Worm (Caenorhabditis elegans) whole organism, mixed stage, embryonic: ENCODE results near the gene T28F12.1.

Source experiments
- ces-1 ChIP-seq: fragments of 150-350 bp; optimal IDR thresholded peaks from 2 replicates; lab custom pipeline; 2014; ENCODE audit warnings: missing biosample characterization, missing genetic modification reagents, missing genetic modification characterization
- elt-3 ChIP-seq: fragments of 150-350 bp; optimal IDR thresholded peaks from 2 replicates; lab custom pipeline; 2014; ENCODE audit warnings: missing biosample characterization, missing genetic modification characterization
- lsy-2 ChIP-seq: fragments of 150-350 bp; optimal IDR thresholded peaks from 2 replicates; lab custom pipeline; 2014; ENCODE audit warnings: missing biosample characterization, missing genetic modification characterization
- nhr-12 ChIP-seq: fragments of 150-350 bp; optimal IDR thresholded peaks from 2 replicates; lab custom pipeline; 2014; ENCODE audit warnings: missing biosample characterization, missing genetic modification characterization
- nhr-237 ChIP-seq: fragments of 150-350 bp; optimal IDR thresholded peaks from 2 replicates; lab custom pipeline; 2014; ENCODE audit warnings: missing biosample characterization, missing genetic modification characterization
- nhr-76 ChIP-seq: sonication (generic microtip); optimal IDR thresholded peaks from 2 replicates; lab custom pipeline; 2017; ENCODE audit warnings: missing biosample characterization, missing genetic modification characterization
- pha-4 ChIP-seq: fragments of 150-350 bp; optimal IDR thresholded peaks from 2 replicates; lab custom pipeline; 2018; ENCODE audit warnings: missing biosample characterization, missing genetic modification reagents, missing genetic modification characterization
- snpc-4 ChIP-seq: fragments of 150-350 bp; optimal IDR thresholded peaks from 2 replicates; lab custom pipeline; 2014; ENCODE audit warnings: missing biosample characterization, missing genetic modification characterization
- sptf-1 ChIP-seq: sonication (generic microtip); optimal IDR thresholded peaks from 2 replicates; lab custom pipeline; 2017; ENCODE audit warnings: mild to moderate bottlenecking, missing genetic modification characterization, moderate library complexity, missing compliant biosample characterization

- TF ChIP-seq nhr-237 (no peak), lsy-2 (tag; lab: Kevin White, UChicago) (no peak), ces-1 (GFP tag; lab: Kevin White, UChicago) (no peak), sptf-1 (tag; lab: Kevin White, UChicago) (no peak), nhr-12 (tag; lab: Kevin White, UChicago) (no peak), snpc-4 (tag; lab: Kevin White, UChicago) (no peak), nhr-76 (tag; lab: Kevin White, UChicago) (no peak), pha-4 (tag; lab: Kevin White, UChicago) (no peak), elt-3 (tag; lab: Kevin White, UChicago) (no peak)
Measured at ce11 chrV:4507129-4507528, 5.7 kb upstream of the T28F12.1 start.
